Fruit fly (Drosophila melanogaster) whole organism, embryonic: ENCODE measurements around the gene HDAC3.

Source experiments
- ATbp ChIP-seq: fragments of 200-800 bp; sonication (Bioruptor generic); optimal IDR thresholded peaks from 2 replicates; lab custom pipeline; 2017; ENCODE audit warnings: missing biosample characterization, mild to moderate bottlenecking, missing genetic modification characterization, missing genetic modification reagents
- CG10959 ChIP-seq: fragments of 200-800 bp; sonication (Bioruptor generic); IDR thresholded peaks from 2 replicates; pipeline ENCODE4 v1.3.6; 2022; ENCODE audit warnings: missing biosample characterization, missing genetic modification characterization
- CG13296 ChIP-seq: fragments of 200-800 bp; sonication (Bioruptor generic); optimal IDR thresholded peaks from 3 replicates; lab custom pipeline; 2018; ENCODE audit warnings: missing biosample characterization, mild to moderate bottlenecking, missing genetic modification characterization
- CG17802 ChIP-seq: fragments of 200-800 bp; sonication (Bioruptor generic); optimal IDR thresholded peaks from 2 replicates; lab custom pipeline; 2018; ENCODE audit warnings: missing biosample characterization, mild to moderate bottlenecking, missing genetic modification characterization, moderate library complexity
- CG18764 ChIP-seq: fragments of 200-800 bp; sonication (Bioruptor generic); optimal IDR thresholded peaks from 3 replicates; lab custom pipeline; 2016; ENCODE audit warnings: missing biosample characterization, missing genetic modification characterization
- CG30431 ChIP-seq: fragments of 200-800 bp; sonication (Bioruptor generic); optimal IDR thresholded peaks from 2 replicates; lab custom pipeline; 2017; ENCODE audit warnings: missing biosample characterization, missing genetic modification characterization
- CG31365 ChIP-seq: fragments of 200-800 bp; sonication (Bioruptor generic); optimal IDR thresholded peaks from 2 replicates; lab custom pipeline; 2018; ENCODE audit warnings: missing biosample characterization, mild to moderate bottlenecking, missing genetic modification characterization
- CG33557 ChIP-seq: fragments of 200-800 bp; sonication (Bioruptor generic); optimal IDR thresholded peaks from 2 replicates; lab custom pipeline; 2019; ENCODE audit warnings: missing biosample characterization, mild to moderate bottlenecking, missing genetic modification characterization, moderate library complexity
- CG3838 ChIP-seq: fragments of 200-800 bp; sonication (Bioruptor generic); optimal IDR thresholded peaks from 3 replicates; lab custom pipeline; 2016; ENCODE audit warnings: missing biosample characterization, missing genetic modification characterization
- CG4360 ChIP-seq: fragments of 200-800 bp; sonication (Bioruptor generic); IDR thresholded peaks from 2 replicates; pipeline ENCODE4 v1.3.6; 2022; ENCODE audit warnings: missing biosample characterization, missing genetic modification characterization
- CG4854 ChIP-seq: fragments of 200-800 bp; sonication (Bioruptor generic); optimal IDR thresholded peaks from 2 replicates; lab custom pipeline; 2016; ENCODE audit warnings: missing biosample characterization, missing genetic modification characterization, inconsistent platforms
- CG6254 ChIP-seq: fragments of 200-800 bp; sonication (Bioruptor generic); optimal IDR thresholded peaks from 3 replicates; lab custom pipeline; 2017; ENCODE audit warnings: mild to moderate bottlenecking, missing biosample characterization, missing genetic modification reagents, missing genetic modification characterization
- CG6272 ChIP-seq: fragments of 200-800 bp; sonication (Bioruptor generic); IDR thresholded peaks from 2 replicates; pipeline ENCODE4 v1.3.6; 2022; ENCODE audit warnings: missing biosample characterization, missing genetic modification characterization
- CG6791 ChIP-seq: fragments of 200-800 bp; sonication (Bioruptor generic); IDR thresholded peaks from 3 replicates; pipeline ENCODE4 v1.3.6; 2022; ENCODE audit warnings: missing biosample characterization, missing genetic modification characterization; ENCODE audit not compliant: partially characterized antibody
- CG9215 ChIP-seq: fragments of 200-800 bp; sonication (Bioruptor generic); IDR thresholded peaks from 2 replicates; pipeline ENCODE4 v1.3.6; 2022; ENCODE audit warnings: missing biosample characterization, missing genetic modification characterization
- CG9727 ChIP-seq: fragments of 200-800 bp; sonication (Bioruptor generic); optimal IDR thresholded peaks from 3 replicates; lab custom pipeline; 2017; ENCODE audit warnings: missing biosample characterization, mild to moderate bottlenecking, missing genetic modification characterization
- CG9817 ChIP-seq: fragments of 200-800 bp; sonication (Bioruptor generic); optimal IDR thresholded peaks from 2 replicates; lab custom pipeline; 2018; ENCODE audit warnings: missing biosample characterization, mild to moderate bottlenecking, missing genetic modification characterization, moderate library complexity
- CrebB ChIP-seq: fragments of 200-800 bp; sonication (Bioruptor generic); optimal IDR thresholded peaks from 3 replicates; lab custom pipeline; 2018; ENCODE audit warnings: missing biosample characterization, mild to moderate bottlenecking, missing genetic modification characterization
- Dad ChIP-seq: fragments of 200-800 bp; sonication (Bioruptor generic); optimal IDR thresholded peaks from 3 replicates; lab custom pipeline; 2016; ENCODE audit warnings: missing biosample characterization, missing genetic modification characterization
- Deaf1 ChIP-seq: fragments of 200-800 bp; optimal IDR thresholded peaks from 3 replicates; lab custom pipeline; 2019; ENCODE audit warnings: missing biosample characterization, mild to moderate bottlenecking, missing genetic modification characterization, moderate library complexity
- Doc3 ChIP-seq: fragments of 200-800 bp; sonication (Bioruptor generic); IDR thresholded peaks from 3 replicates; pipeline ENCODE4 v1.3.6; 2022; ENCODE audit warnings: missing biosample characterization, missing genetic modification characterization; ENCODE audit not compliant: partially characterized antibody
- Dp ChIP-seq: fragments of 200-800 bp; sonication (Bioruptor generic); optimal IDR thresholded peaks from 2 replicates; lab custom pipeline; 2018; ENCODE audit warnings: missing biosample characterization, mild to moderate bottlenecking, missing genetic modification characterization, moderate library complexity
- Gsc ChIP-seq: fragments of 200-800 bp; sonication (Bioruptor generic); IDR thresholded peaks from 2 replicates; pipeline ENCODE4 v1.3.6; 2022; ENCODE audit warnings: missing biosample characterization, missing genetic modification characterization
- HLHmδ ChIP-seq: fragments of 200-800 bp; sonication (Bioruptor generic); optimal IDR thresholded peaks from 2 replicates; lab custom pipeline; 2018; ENCODE audit warnings: missing biosample characterization, mild to moderate bottlenecking, missing genetic modification characterization, moderate library complexity
- Hr3 ChIP-seq: fragments of 200-800 bp; sonication (Bioruptor generic); optimal IDR thresholded peaks from 3 replicates; lab custom pipeline; 2016; ENCODE audit warnings: missing biosample characterization, missing genetic modification characterization
- Hr78 ChIP-seq, 2 experiments: fragments of 200-800 bp in 1 of 2; fragments of >200 bp in 1 of 2; sonication (Bioruptor generic) in 1 of 2; optimal IDR thresholded peaks; 2 replicates each; lab custom pipeline; 2017 to 2019; ENCODE audit warnings: missing biosample characterization in 2 of 2, missing genetic modification characterization in 2 of 2, mild to moderate bottlenecking in 1 of 2, moderate library complexity in 1 of 2
- Mrtf ChIP-seq: fragments of 200-800 bp; sonication (Bioruptor generic); IDR thresholded peaks from 3 replicates; pipeline ENCODE4 v1.3.6; 2022; ENCODE audit warnings: missing biosample characterization, missing genetic modification characterization
- Neu2 ChIP-seq: fragments of 200-800 bp; sonication (Bioruptor generic); optimal IDR thresholded peaks from 3 replicates; lab custom pipeline; 2016; ENCODE audit warnings: missing biosample characterization, missing genetic modification characterization, borderline replicate concordance
- Nf-YB ChIP-seq: fragments of 200-800 bp; sonication (Bioruptor generic); optimal IDR thresholded peaks from 3 replicates; lab custom pipeline; 2019; ENCODE audit warnings: missing biosample characterization, mild to moderate bottlenecking, missing genetic modification characterization, moderate library complexity
- NfI ChIP-seq: fragments of 200-800 bp; sonication (Bioruptor generic); optimal IDR thresholded peaks from 3 replicates; lab custom pipeline; 2018; ENCODE audit warnings: missing biosample characterization, mild to moderate bottlenecking, missing genetic modification characterization, moderate library complexity
- PHDP ChIP-seq: fragments of 200-800 bp; sonication (Bioruptor generic); optimal IDR thresholded peaks from 3 replicates; lab custom pipeline; 2018; ENCODE audit warnings: missing biosample characterization, mild to moderate bottlenecking, missing genetic modification characterization, moderate library complexity
- Poxn ChIP-seq: fragments of 200-800 bp; sonication (Bioruptor generic); IDR thresholded peaks from 2 replicates; pipeline ENCODE4 v1.3.6; 2022; ENCODE audit warnings: missing biosample characterization, missing genetic modification characterization
- Rfx ChIP-seq: fragments of 200-800 bp; sonication (Bioruptor generic); IDR thresholded peaks from 2 replicates; pipeline ENCODE4 v1.3.6; 2022; ENCODE audit warnings: missing biosample characterization, missing genetic modification characterization
- Six4 ChIP-seq: fragments of 200-800 bp; sonication (Bioruptor generic); optimal IDR thresholded peaks from 2 replicates; lab custom pipeline; 2016; ENCODE audit warnings: missing biosample characterization, missing genetic modification characterization
- ato ChIP-seq: fragments of 200-800 bp; sonication (Bioruptor generic); IDR thresholded peaks from 2 replicates; pipeline ENCODE4 v1.3.6; 2022; ENCODE audit warnings: missing biosample characterization, missing genetic modification characterization; ENCODE audit not compliant: partially characterized antibody
- bcd ChIP-seq: fragments of 200-800 bp; sonication (Bioruptor generic); optimal IDR thresholded peaks from 2 replicates; lab custom pipeline; 2017; ENCODE audit warnings: missing biosample characterization, mild to moderate bottlenecking, missing genetic modification characterization
- chif ChIP-seq, 2 experiments: fragments of 200-800 bp; sonication (Bioruptor generic); optimal IDR thresholded peaks; 3 replicates each; lab custom pipeline; 2016; ENCODE audit warnings: missing biosample characterization in 2 of 2, missing genetic modification characterization in 2 of 2
- gro ChIP-seq: fragments of 200-800 bp; sonication (Bioruptor generic); optimal IDR thresholded peaks from 2 replicates; lab custom pipeline; 2016; ENCODE audit warnings: missing biosample characterization, missing genetic modification characterization
- ind ChIP-seq: fragments of 200-800 bp; sonication (Bioruptor generic); optimal IDR thresholded peaks from 3 replicates; lab custom pipeline; 2016; ENCODE audit warnings: missing biosample characterization, missing genetic modification characterization
- psq ChIP-seq: fragments of 200-800 bp; sonication (Bioruptor generic); optimal IDR thresholded peaks from 2 replicates; lab custom pipeline; 2017; ENCODE audit warnings: missing biosample characterization, missing genetic modification characterization
- repo ChIP-seq: fragments of 200-800 bp; sonication (Bioruptor generic); optimal IDR thresholded peaks from 2 replicates; lab custom pipeline; 2016; ENCODE audit warnings: missing biosample characterization, missing genetic modification characterization
- ro ChIP-seq: fragments of 200-800 bp; sonication (Bioruptor generic); IDR thresholded peaks from 2 replicates; pipeline ENCODE4 v1.3.6; 2022; ENCODE audit warnings: missing biosample characterization, missing genetic modification characterization
- salm ChIP-seq: fragments of 200-800 bp; sonication (Bioruptor generic); optimal IDR thresholded peaks from 2 replicates; lab custom pipeline; 2018; ENCODE audit warnings: missing biosample characterization, mild to moderate bottlenecking, missing genetic modification characterization
- seq ChIP-seq: fragments of 200-800 bp; sonication (Bioruptor generic); IDR thresholded peaks from 2 replicates; pipeline ENCODE4 v1.3.6; 2022; ENCODE audit warnings: missing biosample characterization, missing genetic modification characterization
- shn ChIP-seq: fragments of 200-800 bp; sonication (Bioruptor generic); optimal IDR thresholded peaks from 3 replicates; lab custom pipeline; 2016; ENCODE audit warnings: missing biosample characterization, missing genetic modification characterization
- stwl ChIP-seq: fragments of 200-800 bp; sonication (Bioruptor generic); optimal IDR thresholded peaks from 3 replicates; lab custom pipeline; 2018; ENCODE audit warnings: missing biosample characterization, mild to moderate bottlenecking, missing genetic modification characterization, moderate library complexity
- tio ChIP-seq: fragments of 200-800 bp; sonication (Bioruptor generic); optimal IDR thresholded peaks from 2 replicates; lab custom pipeline; 2017; ENCODE audit warnings: missing biosample characterization, missing genetic modification characterization, inconsistent platforms
- vfl ChIP-seq: fragments of 200-800 bp; sonication (Bioruptor generic); optimal IDR thresholded peaks from 2 replicates; lab custom pipeline; 2016; ENCODE audit warnings: missing biosample characterization, missing genetic modification characterization
- wor ChIP-seq: fragments of 200-800 bp; sonication (Bioruptor generic); IDR thresholded peaks from 2 replicates; pipeline ENCODE4 v1.3.6; 2022; ENCODE audit warnings: missing biosample characterization, missing genetic modification characterization
- zen ChIP-seq: fragments of 200-800 bp; sonication (Bioruptor generic); optimal IDR thresholded peaks from 3 replicates; lab custom pipeline; 2018; ENCODE audit warnings: missing biosample characterization, mild to moderate bottlenecking, missing genetic modification characterization, moderate library complexity
- zfh2 ChIP-seq: fragments of 200-800 bp; sonication (Bioruptor generic); optimal IDR thresholded peaks from 2 replicates; lab custom pipeline; 2016; ENCODE audit warnings: missing biosample characterization, missing genetic modification characterization

HDAC3 gene

DNA sequence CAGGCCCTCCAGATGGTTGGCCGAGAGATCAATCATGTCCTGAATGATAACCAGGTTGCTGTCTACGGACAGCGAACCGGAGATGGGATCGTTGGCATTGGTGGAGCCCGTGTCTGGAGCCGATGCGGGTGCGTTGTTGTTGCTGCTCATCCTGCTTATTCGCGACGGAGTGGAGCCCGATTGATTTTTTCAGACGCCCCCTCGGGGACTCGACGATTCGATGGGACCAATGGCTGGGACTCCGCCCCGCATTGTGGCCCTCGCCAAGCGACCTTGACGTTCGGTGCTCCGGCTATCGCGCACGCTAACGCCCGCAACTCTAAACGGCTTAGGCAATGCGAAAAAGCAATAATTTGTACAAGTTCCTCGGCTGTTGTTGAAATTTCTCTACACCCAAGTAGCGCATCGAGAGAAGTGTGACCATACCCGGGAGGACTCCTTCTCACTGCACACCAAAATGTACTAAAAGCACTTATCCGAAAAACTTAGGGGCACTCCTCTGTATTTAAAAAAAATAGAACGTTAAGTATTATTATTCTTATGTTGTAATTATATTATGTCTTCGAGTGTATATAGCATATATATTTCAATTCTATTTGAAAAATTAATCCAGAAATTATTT is 9.2 kb upstream of the HDAC3 start, which contains the start of gene ksr (continued):
- TF ChIP-seq ind (GFP tag; lab: Kevin White, UChicago) (no peak), CG17802 (tag; lab: Kevin White, UChicago) (peak; percentile 18), Deaf1 (tag; lab: Kevin White, UChicago) (no peak), Hr3 (peak; percentile 0), HLHmδ (GFP tag; lab: Kevin White, UChicago) (no peak), CG31365 (tag; lab: Kevin White, UChicago) (no peak), zfh2 (GFP tag; lab: Kevin White, UChicago) (no peak), Six4 (no peak), Rfx (peak; percentile 17; the same call in 1 of the 2 replicates), ato (GFP tag; lab: Robert Waterston, UW) (no peak), salm (tag; lab: Kevin White, UChicago) (no peak), CG6254 (no peak), shn (GFP tag; lab: Kevin White, UChicago) (no peak), Nf-YB (GFP tag; lab: Kevin White, UChicago) (no peak), Hr78 (GFP tag; optimal IDR thresholded peaks at IDR 0.05; lab: Kevin White, UChicago) (no peak), ATbp (no peak), CG18764 (no peak), Neu2 (GFP tag; lab: Kevin White, UChicago) (no peak), CG4854 (GFP tag; lab: Kevin White, UChicago) (no peak), chif (GFP tag; optimal IDR thresholded peaks at IDR 0.05; lab: Kevin White, UChicago) (no peak), repo (GFP tag; lab: Kevin White, UChicago) (no peak), CG3838 (no peak), CG9817 (tag; lab: Kevin White, UChicago) (no peak), ro (GFP tag; lab: Robert Waterston, UW) (no peak), CG6272 (no peak), Doc3 (no peak), CG9727 (GFP tag; lab: Kevin White, UChicago) (no peak), Dp (no peak), Mrtf (no peak), Gsc (GFP tag; lab: Robert Waterston, UW) (no peak), CG6791 (no peak), seq (GFP tag; lab: Robert Waterston, UW) (no peak), zen (tag; lab: Kevin White, UChicago) (no peak), CG10959 (GFP tag; lab: Robert Waterston, UW) (no peak), CG9215 (no peak), gro (GFP tag; lab: Kevin White, UChicago) (no peak), vfl (GFP tag; lab: Kevin White, UChicago) (no peak), wor (no peak), CrebB (tag; lab: Kevin White, UChicago) (no peak), psq (GFP tag; lab: Kevin White, UChicago) (no peak), stwl (tag; lab: Kevin White, UChicago) (peak; percentile 12), Dad (GFP tag; lab: Kevin White, UChicago) (no peak), tio (no peak), CG30431 (GFP tag; lab: Kevin White, UChicago) (no peak), PHDP (tag; lab: Kevin White, UChicago) (no peak), Poxn (GFP tag; lab: Robert Waterston, UW) (no peak), NfI (GFP tag; lab: Kevin White, UChicago) (no peak), CG13296 (GFP tag; lab: Kevin White, UChicago) (no peak), bcd (GFP tag; lab: Kevin White, UChicago) (no peak), CG4360 (GFP tag; lab: Robert Waterston, UW) (peak; percentile 27; the same call in 1 of the 2 replicates), CG33557 (GFP tag; lab: Kevin White, UChicago) (no peak)
